Worm (Caenorhabditis elegans) whole organism, early embryonic: ENCODE measurements around the gene pcca-1.
A peak's percentile ranks its signal among the peaks of the same experiment; 100 is the strongest.

Experiments
- B0310.2 ChIP-seq: sonication (generic microtip); optimal IDR thresholded peaks from 2 replicates; lab custom pipeline; 2016; ENCODE audit warnings: mild to moderate bottlenecking, missing genetic modification characterization, missing compliant biosample characterization
- F13C5.2 ChIP-seq: sonication (generic microtip); optimal IDR thresholded peaks from 2 replicates; lab custom pipeline; 2017; ENCODE audit warnings: mild to moderate bottlenecking, missing genetic modification characterization, inconsistent platforms, missing compliant biosample characterization
- aly-1 ChIP-seq: sonication (generic microtip); optimal IDR thresholded peaks from 2 replicates; lab custom pipeline; 2016; ENCODE audit warnings: missing genetic modification characterization, missing compliant biosample characterization
- ama-1 ChIP-seq: fragments of 150-350 bp; optimal IDR thresholded peaks from 2 replicates; lab custom pipeline; 2014
- ceh-13 ChIP-seq: fragments of 200-800 bp; sonication (Bioruptor generic); optimal IDR thresholded peaks from 2 replicates; lab custom pipeline; 2018; ENCODE audit warnings: mild to moderate bottlenecking, missing genetic modification characterization, missing compliant biosample characterization
- ceh-36 ChIP-seq: sonication (generic microtip); optimal IDR thresholded peaks from 2 replicates; lab custom pipeline; 2016; ENCODE audit warnings: missing genetic modification characterization, inconsistent platforms, missing compliant biosample characterization
- ets-7 ChIP-seq: sonication (generic microtip); optimal IDR thresholded peaks from 2 replicates; lab custom pipeline; 2016; ENCODE audit warnings: missing genotype, missing genetic modification characterization, missing compliant biosample characterization
- flt-1 ChIP-seq: fragments of 200-800 bp; sonication (Bioruptor generic); IDR thresholded peaks from 2 replicates; pipeline ENCODE4 v1.3.6; 2022; ENCODE audit warnings: missing genetic modification characterization, missing compliant biosample characterization
- hmbx-1 ChIP-seq: sonication (generic microtip); optimal IDR thresholded peaks from 2 replicates; lab custom pipeline; 2016; ENCODE audit warnings: mild to moderate bottlenecking, missing genetic modification characterization, missing compliant biosample characterization
- hmg-4 ChIP-seq: fragments of 200-800 bp; sonication (Bioruptor generic); optimal IDR thresholded peaks from 2 replicates; lab custom pipeline; 2018; ENCODE audit warnings: mild to moderate bottlenecking, missing genetic modification characterization, missing compliant biosample characterization
- hnd-1 ChIP-seq: sonication (generic microtip); optimal IDR thresholded peaks from 2 replicates; lab custom pipeline; 2016; ENCODE audit warnings: missing genetic modification characterization, missing compliant biosample characterization
- pes-1 ChIP-seq: fragments of 200-800 bp; sonication (Bioruptor generic); IDR thresholded peaks from 2 replicates; pipeline ENCODE4 v1.3.6; 2022; ENCODE audit warnings: missing genetic modification reagents, missing genetic modification characterization, missing compliant biosample characterization
- scrt-1 ChIP-seq: fragments of 200-800 bp; sonication (Bioruptor generic); IDR thresholded peaks from 2 replicates; pipeline ENCODE4 v1.3.6; 2022; ENCODE audit warnings: missing genetic modification characterization, missing compliant biosample characterization
- sea-1 ChIP-seq: fragments of 200-800 bp; sonication (Bioruptor generic); conservative IDR thresholded peaks from 2 replicates; pipeline ENCODE4 v1.3.6; 2022; ENCODE audit warnings: missing genetic modification characterization, missing compliant biosample characterization
- tbx-11 ChIP-seq: fragments of 200-800 bp; sonication (Bioruptor generic); IDR thresholded peaks from 2 replicates; pipeline ENCODE4 v1.3.6; 2022; ENCODE audit warnings: missing genetic modification characterization, missing compliant biosample characterization
- tbx-37 ChIP-seq: fragments of 200-800 bp; sonication (Bioruptor generic); conservative IDR thresholded peaks from 2 replicates; pipeline ENCODE4 v1.3.6; 2022; ENCODE audit warnings: missing genetic modification reagents, missing genetic modification characterization, missing compliant biosample characterization
- tra-4 ChIP-seq: sonication (generic microtip); optimal IDR thresholded peaks from 2 replicates; lab custom pipeline; 2017; ENCODE audit warnings: missing genetic modification characterization, missing compliant biosample characterization

pcca-1 gene

ce11 chrX:7653708-7654390, 6.9 kb downstream of the pcca-1 start:
- no peak for TF ChIP-seq scrt-1 (GFP tag; lab: Robert Waterston, UW)
- TF ChIP-seq aly-1 (tag; lab: Kevin White, UChicago): no peak
- TF ChIP-seq hmg-4 (GFP tag; lab: Kevin White, UChicago): peak; percentile 8
- TF ChIP-seq ama-1 (lab: Kevin White, UChicago): no peak

- TF ChIP-seq ets-7 (no peak), scrt-1 (GFP tag; lab: Robert Waterston, UW) (no peak), hmg-4 (GFP tag; lab: Kevin White, UChicago) (no peak), ceh-13 (GFP tag; lab: Kevin White, UChicago) (no peak), aly-1 (tag; lab: Kevin White, UChicago) (no peak), tbx-37 (GFP tag; lab: Robert Waterston, UW) (no peak), sea-1 (GFP tag; lab: Robert Waterston, UW) (no peak), ama-1 (lab: Kevin White, UChicago) (no peak), F13C5.2 (tag; lab: Kevin White, UChicago) (no peak), tbx-11 (GFP tag; lab: Robert Waterston, UW) (no peak), hmbx-1 (tag; lab: Kevin White, UChicago) (no peak), B0310.2 (no peak), flt-1 (GFP tag; lab: Robert Waterston, UW) (no peak), ceh-36 (no peak), tra-4 (tag; lab: Kevin White, UChicago) (no peak)
These were observed 8.5 kb downstream of the pcca-1 start for ce11 chrX:7652308-7652707.

DNA sequence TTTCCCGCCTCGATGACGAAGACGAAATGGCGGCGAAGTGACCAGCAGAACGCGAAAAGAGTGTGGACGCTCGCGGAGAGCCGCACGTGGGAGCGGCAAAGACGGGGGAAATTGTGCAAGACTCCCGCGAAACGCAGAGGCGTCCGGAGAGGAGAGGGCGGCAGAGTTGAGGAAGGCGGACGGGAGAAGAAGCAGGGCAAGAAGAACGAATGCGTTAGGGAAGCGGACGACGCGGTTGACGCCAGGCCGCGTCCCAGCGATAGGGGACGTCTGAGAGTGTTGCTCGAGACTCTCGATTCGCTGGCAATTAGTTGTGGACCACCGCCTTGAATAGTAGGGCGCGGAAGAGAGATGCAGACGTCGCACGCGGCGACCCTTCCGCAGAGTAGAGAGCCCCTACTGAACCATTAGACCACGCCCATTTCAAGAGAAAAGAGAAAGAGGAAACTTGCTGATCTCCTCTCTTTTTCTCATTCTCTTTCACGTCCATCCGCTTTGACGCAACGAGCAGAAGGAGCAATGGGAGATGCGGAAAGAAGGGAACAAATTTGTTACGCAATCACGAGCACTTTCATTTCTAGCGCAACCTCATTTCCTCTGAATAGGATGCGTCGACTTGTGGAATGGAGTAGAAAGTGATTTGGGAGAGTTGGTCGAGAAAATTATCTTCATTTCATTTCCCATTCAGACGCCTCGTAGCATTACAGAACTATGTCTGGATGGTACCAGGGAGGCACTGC, 9.4 kb downstream of the pcca-1 start:
- TF ChIP-seq ets-7 (no peak), aly-1 (tag; lab: Kevin White, UChicago) (peak; percentile 49), tbx-37 (GFP tag; lab: Robert Waterston, UW) (0 out of 2 replicates have a peak, but pooled peaks have one; percentile 15), hmg-4 (GFP tag; lab: Kevin White, UChicago) (peak; percentile 64), scrt-1 (GFP tag; lab: Robert Waterston, UW) (no peak), sea-1 (GFP tag; lab: Robert Waterston, UW) (no peak)

DNA sequence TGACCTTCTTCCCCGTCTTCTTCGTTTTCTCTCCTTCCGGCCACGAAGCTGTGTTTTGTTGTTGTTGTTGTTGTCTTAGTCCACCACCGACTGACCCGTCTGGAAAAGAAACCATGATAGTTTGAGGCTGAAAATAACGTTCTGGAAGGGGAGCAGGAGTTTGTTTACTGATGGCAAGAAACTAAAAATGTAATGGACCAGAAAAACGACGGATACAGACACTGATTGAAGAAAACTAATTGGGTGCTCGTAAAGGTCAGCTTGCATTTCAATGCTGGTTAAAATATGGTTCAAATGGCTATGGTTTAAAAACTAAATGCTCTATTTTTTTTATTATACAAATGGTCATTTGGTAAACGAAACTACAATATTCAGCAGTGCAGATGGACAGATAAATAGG, 15.5 kb downstream of the pcca-1 start, which contains the start of gene F26A10.2:
Gene F26A10.2 (minus strand): TSS at position 101 of the 400 bp plus-strand sequence.
- TF ChIP-seq tbx-11 (GFP tag; lab: Robert Waterston, UW): no peak

- no peak for TF ChIP-seq pes-1 (GFP tag; lab: Robert Waterston, UW)
- no peak for TF ChIP-seq hmg-4 (GFP tag; lab: Kevin White, UChicago)
- no peak for TF ChIP-seq ceh-13 (GFP tag; lab: Kevin White, UChicago)
- TF ChIP-seq aly-1 (tag; lab: Kevin White, UChicago): no peak
- no peak for TF ChIP-seq F13C5.2 (tag; lab: Kevin White, UChicago)
- TF ChIP-seq flt-1 (GFP tag; lab: Robert Waterston, UW): no peak
- no peak for TF ChIP-seq hnd-1
- no peak for TF ChIP-seq ceh-36
- TF ChIP-seq ets-7: no peak
- no peak for TF ChIP-seq tra-4 (tag; lab: Kevin White, UChicago)
- no peak for TF ChIP-seq tbx-11 (GFP tag; lab: Robert Waterston, UW)
- TF ChIP-seq scrt-1 (GFP tag; lab: Robert Waterston, UW): no peak
- no peak for TF ChIP-seq sea-1 (GFP tag; lab: Robert Waterston, UW)
- TF ChIP-seq B0310.2: no peak
These were observed 20.0 kb downstream of the pcca-1 start for ce11 chrX:7640811-7641210.

- TF ChIP-seq tbx-11 (GFP tag; lab: Robert Waterston, UW) (no peak), flt-1 (GFP tag; lab: Robert Waterston, UW) (no peak), scrt-1 (GFP tag; lab: Robert Waterston, UW) (no peak), aly-1 (tag; lab: Kevin White, UChicago) (no peak), hmbx-1 (tag; lab: Kevin White, UChicago) (no peak), hnd-1 (no peak), sea-1 (GFP tag; lab: Robert Waterston, UW) (no peak), ceh-36 (no peak), B0310.2 (no peak), ama-1 (lab: Kevin White, UChicago) (no peak), ets-7 (no peak), tra-4 (tag; lab: Kevin White, UChicago) (no peak), tbx-37 (GFP tag; lab: Robert Waterston, UW) (no peak), pes-1 (GFP tag; lab: Robert Waterston, UW) (no peak), hmg-4 (GFP tag; lab: Kevin White, UChicago) (no peak), ceh-13 (GFP tag; lab: Kevin White, UChicago) (no peak), F13C5.2 (tag; lab: Kevin White, UChicago) (no peak)
These were observed 20.4 kb downstream of the pcca-1 start for ce11 chrX:7640391-7640790.

ce11 chrX:7638790-7639189, 22.0 kb downstream of the pcca-1 start:
- TF ChIP-seq ceh-13 (GFP tag; lab: Kevin White, UChicago): no peak
- no peak for TF ChIP-seq tbx-11 (GFP tag; lab: Robert Waterston, UW)
- TF ChIP-seq B0310.2: no peak
- no peak for TF ChIP-seq flt-1 (GFP tag; lab: Robert Waterston, UW)
- TF ChIP-seq hmbx-1 (tag; lab: Kevin White, UChicago): no peak
- TF ChIP-seq hmg-4 (GFP tag; lab: Kevin White, UChicago): no peak
- no peak for TF ChIP-seq ama-1 (lab: Kevin White, UChicago)
- no peak for TF ChIP-seq scrt-1 (GFP tag; lab: Robert Waterston, UW)
- TF ChIP-seq tra-4 (tag; lab: Kevin White, UChicago): no peak
- no peak for TF ChIP-seq ets-7
- no peak for TF ChIP-seq tbx-37 (GFP tag; lab: Robert Waterston, UW)
- TF ChIP-seq sea-1 (GFP tag; lab: Robert Waterston, UW): no peak
- no peak for TF ChIP-seq hnd-1
- TF ChIP-seq pes-1 (GFP tag; lab: Robert Waterston, UW): no peak
- TF ChIP-seq aly-1 (tag; lab: Kevin White, UChicago): no peak
- TF ChIP-seq F13C5.2 (tag; lab: Kevin White, UChicago): no peak
- TF ChIP-seq ceh-36: no peak
